Fruit fly (Drosophila melanogaster) whole organism, prepupa: ENCODE measurements around the gene CG31109.
A peak's percentile ranks its signal among the peaks of the same experiment; 100 is the strongest.

Experiments
- CG4318 ChIP-seq: fragments of 200-800 bp; sonication (Bioruptor generic); optimal IDR thresholded peaks from 3 replicates; lab custom pipeline; 2017; ENCODE audit warnings: missing biosample characterization, mild to moderate bottlenecking, missing genetic modification characterization
- CG9139 ChIP-seq: fragments of 200-800 bp; sonication (Bioruptor generic); optimal IDR thresholded peaks from 3 replicates; lab custom pipeline; 2017; ENCODE audit warnings: missing biosample characterization, mild to moderate bottlenecking, missing genetic modification characterization
- Sox102F ChIP-seq: fragments of 200-800 bp; sonication (Bioruptor generic); optimal IDR thresholded peaks from 2 replicates; lab custom pipeline; 2016; ENCODE audit warnings: missing biosample characterization, mild to moderate bottlenecking, missing genetic modification characterization
- eg ChIP-seq: fragments of 200-800 bp; sonication (Bioruptor generic); IDR thresholded peaks from 3 replicates; pipeline ENCODE4 v1.3.6; 2022; ENCODE audit warnings: missing biosample characterization, missing genetic modification characterization
- esn ChIP-seq: fragments of 200-800 bp; sonication (Bioruptor generic); optimal IDR thresholded peaks from 2 replicates; lab custom pipeline; 2016; ENCODE audit warnings: missing biosample characterization, mild to moderate bottlenecking, missing genetic modification characterization, moderate library complexity
- fd59A ChIP-seq: fragments of 200-800 bp; sonication (Bioruptor generic); optimal IDR thresholded peaks from 2 replicates; lab custom pipeline; 2017; ENCODE audit warnings: missing biosample characterization, mild to moderate bottlenecking, missing genetic modification characterization, missing genetic modification reagents
- fkh ChIP-seq: fragments of 200-800 bp; sonication (Bioruptor generic); optimal IDR thresholded peaks from 3 replicates; lab custom pipeline; 2017; ENCODE audit warnings: missing biosample characterization, mild to moderate bottlenecking, missing genetic modification characterization, moderate library complexity
- salr ChIP-seq, 2 experiments: fragments of 200-800 bp; sonication (Bioruptor generic); optimal IDR thresholded peaks; 3 replicates each; lab custom pipeline; 2016 to 2018; ENCODE audit warnings: missing biosample characterization in 2 of 2, missing genetic modification characterization in 2 of 2, mild to moderate bottlenecking in 1 of 2
- svp ChIP-seq: fragments of 200-800 bp; sonication (Bioruptor generic); peaks from one replicate; lab custom pipeline; 2016; ENCODE audit warnings: missing biosample characterization, missing genetic modification characterization

The CG31109 gene

dm6 chr3R:25004763-25005162 lies 49.7 kb downstream of the CG31109 start (continued):
- TF ChIP-seq fd59A (no peak), salr (GFP tag; optimal IDR thresholded peaks at IDR 0.05; lab: Kevin White, UChicago) (peak in 1 of 2 experiments; percentile 27), CG4318 (GFP tag; lab: Kevin White, UChicago) (peak; percentile 52), eg (GFP tag; lab: Robert Waterston, UW) (peak; percentile 76), svp (GFP tag; lab: Kevin White, UChicago) (peak; percentile 50), esn (GFP tag; lab: Kevin White, UChicago) (peak; percentile 7), CG9139 (GFP tag; lab: Kevin White, UChicago) (no peak)

DNA sequence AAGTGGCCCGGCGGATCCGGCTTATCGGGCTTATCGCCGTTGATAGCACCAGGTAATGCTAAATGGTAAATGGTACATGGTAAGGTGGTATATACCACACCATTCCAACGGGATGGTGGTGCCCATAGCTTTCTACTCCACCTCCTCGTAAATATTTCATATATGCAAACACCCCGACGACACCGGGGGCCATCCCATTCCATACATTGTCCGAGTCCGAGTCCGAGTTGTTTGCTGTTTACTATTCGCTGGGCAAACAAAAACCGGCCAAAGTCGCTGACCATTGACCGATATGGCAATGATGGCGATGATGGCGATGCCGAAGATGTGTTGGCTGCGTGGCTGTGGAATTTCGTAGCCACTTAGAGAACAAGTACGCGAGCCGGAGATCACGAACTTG lies 50.4 kb downstream of the CG31109 start:
- TF ChIP-seq fkh (GFP tag; lab: Kevin White, UChicago) (peak; percentile 62), Sox102F (GFP tag; lab: Kevin White, UChicago) (no peak)
